Fruit fly (Drosophila melanogaster) S2 (cell line): ENCODE results near the gene Rala.

Source experiments
- CG8478 ChIP-seq: fragments of >200 bp; optimal IDR thresholded peaks from 2 replicates; lab custom pipeline; 2018
- CTCF ChIP-seq, 2 experiments: fragments of >200 bp; optimal IDR thresholded peaks; 2 replicates each; lab custom pipeline; 2018

Rala gene

dm6 chrX:3693989-3694769 lies 25.3 kb downstream of the Rala start:
- TF ChIP-seq CG8478 (lab: Kevin White, UChicago) (no peak), CTCF (optimal IDR thresholded peaks at IDR 0.05; lab: Kevin White, UChicago) (no peak)

- TF ChIP-seq CTCF (optimal IDR thresholded peaks at IDR 0.05; lab: Kevin White, UChicago) (no peak), CG8478 (lab: Kevin White, UChicago) (no peak)
Measured at dm6 chrX:3691623-3692553, 27.5 kb downstream of the Rala start.

DNA sequence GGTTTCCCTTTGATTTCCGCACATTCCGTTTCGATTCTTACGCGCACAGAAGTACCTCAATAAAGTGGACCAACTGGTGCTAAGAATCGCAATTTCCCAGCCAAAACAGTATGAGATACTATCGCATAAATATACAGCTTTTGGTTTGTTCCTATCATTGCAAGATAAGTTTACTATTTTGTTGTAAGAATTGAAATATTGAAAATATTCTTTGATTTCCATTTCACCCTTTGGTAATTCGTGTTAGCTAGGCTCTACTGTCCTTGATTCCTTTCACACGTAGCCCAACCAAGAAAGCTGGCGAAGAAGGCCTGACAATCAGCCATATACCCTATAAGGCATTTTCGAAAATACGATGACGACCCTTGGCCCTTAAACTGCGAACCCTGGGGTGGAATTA lies 28.8 kb downstream of the Rala start:
- TF ChIP-seq CTCF (optimal IDR thresholded peaks at IDR 0.05; lab: Kevin White, UChicago) (no peak), CG8478 (lab: Kevin White, UChicago) (no peak)

DNA sequence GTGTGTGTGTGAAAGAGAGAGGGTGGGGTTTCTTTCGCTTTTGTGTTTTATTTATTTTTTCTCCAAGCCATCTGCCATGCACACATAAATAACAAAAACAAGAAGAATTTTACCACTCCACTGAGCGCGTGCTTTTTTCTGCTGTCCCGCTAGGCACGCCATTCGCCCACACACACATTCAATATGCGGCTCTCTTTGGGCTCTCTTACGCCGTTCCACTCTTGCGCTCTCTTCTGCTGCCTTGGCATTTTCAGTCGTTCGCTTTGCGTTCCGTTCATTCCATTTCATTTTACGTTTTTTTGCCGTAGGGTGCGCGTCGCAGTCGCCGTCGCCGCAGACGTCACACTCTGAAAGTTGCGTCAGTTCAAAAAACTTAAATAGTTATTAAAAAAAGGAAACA lies 30.4 kb downstream of the Rala start:
- TF ChIP-seq CTCF (optimal IDR thresholded peaks at IDR 0.05; lab: Kevin White, UChicago) (no peak), CG8478 (lab: Kevin White, UChicago) (no peak)

DNA sequence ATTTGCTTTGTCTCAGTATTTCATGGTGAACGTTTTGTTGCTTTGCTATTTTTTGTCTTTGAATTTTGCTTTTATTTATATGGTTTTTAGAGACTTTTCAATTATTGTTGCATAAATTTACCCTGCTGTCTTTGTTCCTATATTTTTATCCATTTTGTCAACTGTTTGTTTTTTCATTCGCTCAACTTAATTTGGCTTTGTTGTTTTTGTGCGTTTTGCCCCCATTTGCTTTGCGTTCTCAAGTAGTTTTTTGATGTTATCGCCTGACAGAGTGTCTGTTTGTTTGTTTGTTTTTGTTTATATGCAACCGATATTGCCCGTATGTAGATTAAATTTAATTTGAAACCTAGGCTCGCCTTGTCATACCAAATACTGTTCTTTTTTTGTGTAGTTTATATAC lies 30.9 kb downstream of the Rala start:
- TF ChIP-seq CTCF (optimal IDR thresholded peaks at IDR 0.05; lab: Kevin White, UChicago) (no peak), CG8478 (lab: Kevin White, UChicago) (no peak)

- no peak for TF ChIP-seq CTCF (optimal IDR thresholded peaks at IDR 0.05; lab: Kevin White, UChicago)
Measured at dm6 chrX:3687837-3688375, 31.5 kb downstream of the Rala start.

DNA sequence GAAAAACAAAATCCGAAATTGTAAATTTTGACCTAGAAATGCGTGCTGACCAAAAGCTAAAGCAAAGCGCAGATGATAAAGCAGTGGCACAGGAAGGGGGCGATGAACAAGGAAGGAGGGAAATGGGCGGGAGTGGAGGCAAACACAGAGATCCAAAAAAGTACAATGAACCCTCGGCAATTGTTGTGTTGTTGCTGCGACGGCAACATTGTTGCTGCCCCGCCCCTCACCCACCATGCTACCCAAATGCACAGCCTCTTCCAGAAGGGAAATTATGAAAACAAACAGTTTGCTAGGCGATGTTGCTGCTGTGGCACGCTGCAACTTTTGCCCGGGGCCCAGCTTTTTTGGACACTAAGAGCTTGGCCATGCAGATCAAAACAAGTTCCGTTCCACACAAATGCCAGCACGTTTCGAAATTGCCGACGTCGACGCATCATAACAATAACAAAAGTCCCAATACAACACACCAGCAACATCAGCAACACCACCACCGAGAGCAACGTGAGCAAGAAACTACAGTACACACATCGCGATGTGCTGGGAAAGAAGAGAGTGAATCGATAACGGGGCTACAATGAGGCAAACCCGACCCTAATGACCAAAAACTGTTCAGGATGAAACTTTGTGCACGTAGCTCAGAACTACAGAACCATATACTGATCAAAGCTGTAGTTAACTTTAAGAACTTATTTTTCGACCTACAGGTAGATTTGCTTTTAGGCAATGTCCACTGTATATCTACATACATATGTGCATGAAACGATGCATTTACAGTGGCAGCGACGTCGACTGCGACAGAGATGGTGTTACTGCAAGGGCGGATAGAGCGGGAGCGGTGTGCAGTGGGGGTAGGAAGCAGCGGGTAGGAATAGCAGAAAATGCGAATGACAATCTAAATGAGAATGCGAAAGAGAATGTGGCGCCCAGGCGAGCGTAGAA lies 32.7 kb downstream of the Rala start:
- TF ChIP-seq CG8478 (lab: Kevin White, UChicago) (no peak), CTCF (optimal IDR thresholded peaks at IDR 0.05; lab: Kevin White, UChicago) (no peak)

DNA sequence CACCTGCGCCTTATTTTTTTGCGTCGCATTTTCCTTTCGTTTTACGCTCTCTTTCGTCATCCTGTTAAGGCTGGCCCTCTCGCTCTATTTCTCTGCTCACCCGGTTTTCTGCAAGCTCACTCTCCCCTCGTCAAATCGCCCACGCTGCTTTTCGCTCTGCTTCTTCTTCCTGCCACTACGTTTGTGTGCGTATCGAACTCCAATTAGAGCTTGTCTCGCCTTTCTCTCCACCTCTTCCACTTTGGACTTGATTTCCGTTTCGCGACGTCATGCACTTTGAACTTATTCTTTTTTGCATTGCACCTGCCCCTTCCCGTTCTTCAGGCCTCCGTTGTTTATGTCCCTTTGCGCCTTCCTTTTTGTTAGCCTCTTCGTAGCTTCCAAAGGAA lies 33.9 kb downstream of the Rala start:
- no peak for TF ChIP-seq CG8478 (lab: Kevin White, UChicago)
- no peak for TF ChIP-seq CTCF (optimal IDR thresholded peaks at IDR 0.05; lab: Kevin White, UChicago)

DNA sequence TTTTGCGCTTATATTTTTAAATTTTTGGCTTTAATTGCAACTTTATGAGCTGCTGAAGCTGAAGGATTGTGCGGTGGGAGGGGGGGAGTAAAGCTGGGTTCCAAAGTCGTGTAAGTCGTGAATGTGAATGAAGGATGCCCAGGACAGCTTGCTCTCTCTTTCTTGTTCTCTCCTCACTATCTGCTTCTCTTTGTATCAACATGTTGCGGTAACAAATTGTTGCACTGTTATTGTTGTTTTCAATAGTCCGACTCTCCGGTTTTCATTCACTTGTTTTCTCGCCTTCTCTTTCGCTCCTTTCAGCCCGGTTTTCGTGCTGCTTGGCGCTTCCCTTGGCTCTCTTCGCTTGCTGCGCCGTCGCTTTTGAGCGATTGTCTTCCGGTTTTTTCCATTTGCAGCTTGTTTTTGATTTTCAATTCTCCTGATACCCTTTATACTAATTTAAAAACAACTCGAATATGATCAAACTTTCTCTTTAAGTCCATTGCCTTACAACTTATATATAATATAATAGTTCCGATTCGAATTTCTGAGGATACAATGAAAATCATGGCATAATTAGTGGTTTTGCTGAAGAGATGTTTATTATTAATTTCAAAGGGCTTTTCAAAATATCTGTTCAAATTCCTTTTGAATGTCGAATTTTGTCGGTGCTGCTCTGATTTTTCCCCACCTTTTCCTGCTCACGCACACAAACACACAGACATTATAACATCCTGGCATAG lies 34.5 kb downstream of the Rala start:
- TF ChIP-seq CG8478 (lab: Kevin White, UChicago), result no peak
- no peak for TF ChIP-seq CTCF (optimal IDR thresholded peaks at IDR 0.05; lab: Kevin White, UChicago)

- TF ChIP-seq CG8478 (lab: Kevin White, UChicago) (no peak), CTCF (optimal IDR thresholded peaks at IDR 0.05; lab: Kevin White, UChicago) (no peak)
Measured at dm6 chrX:3682483-3682813, 37.0 kb downstream of the Rala start.

DNA sequence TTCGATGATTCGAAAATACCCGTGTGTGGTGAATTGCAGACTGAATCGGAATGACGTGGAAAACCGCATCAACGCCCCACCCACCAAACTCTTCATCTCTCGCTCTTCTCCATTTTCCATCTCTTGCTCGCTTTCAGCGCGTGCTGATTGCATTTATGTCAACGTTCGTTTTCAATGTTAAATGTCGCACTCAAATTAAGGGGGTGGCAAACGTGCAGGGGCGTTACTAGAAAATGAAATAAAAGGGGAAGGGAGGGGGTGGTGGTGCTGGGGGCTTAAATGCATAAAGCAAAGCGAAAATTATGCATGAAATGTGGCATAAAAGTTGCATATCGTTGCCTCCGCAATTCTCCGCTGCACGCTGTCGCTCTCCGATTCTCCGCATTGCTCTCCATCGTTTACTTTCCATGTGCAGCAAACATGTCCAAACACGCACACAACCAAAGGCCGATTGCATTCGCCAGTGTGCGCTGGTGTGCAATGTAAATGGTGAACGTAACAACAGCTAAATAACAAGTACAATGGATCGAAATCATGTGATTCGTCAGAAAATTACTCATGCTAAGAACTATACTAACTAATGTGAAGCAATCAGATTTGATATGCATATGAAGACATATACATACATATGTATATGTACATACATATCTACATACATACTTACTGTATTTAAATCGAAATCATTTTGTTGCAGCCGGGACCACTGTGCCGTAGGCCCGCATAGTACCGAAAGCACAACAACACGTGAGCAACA lies 37.5 kb downstream of the Rala start:
- no peak for TF ChIP-seq CTCF (optimal IDR thresholded peaks at IDR 0.05; lab: Kevin White, UChicago)
- no peak for TF ChIP-seq CG8478 (lab: Kevin White, UChicago)

dm6 chrX:3680703-3681270 lies 38.6 kb downstream of the Rala start:
- TF ChIP-seq CTCF (optimal IDR thresholded peaks at IDR 0.05; lab: Kevin White, UChicago) (no peak), CG8478 (lab: Kevin White, UChicago) (no peak)
